Worm (Caenorhabditis elegans) whole organism, L3 larva: ENCODE measurements around the gene gpa-13.

Experiments
- ama-1 ChIP-seq: fragments of 150-350 bp; optimal IDR thresholded peaks from 2 replicates; lab custom pipeline; 2018
- fos-1 ChIP-seq: fragments of 150-350 bp; optimal IDR thresholded peaks from 2 replicates; lab custom pipeline; 2014; ENCODE audit warnings: missing biosample characterization, missing genetic modification characterization
- lin-39 ChIP-seq: fragments of 150-350 bp; optimal IDR thresholded peaks from 2 replicates; lab custom pipeline; 2018; ENCODE audit warnings: missing biosample characterization, missing genetic modification reagents, missing genetic modification characterization
- nhr-237 ChIP-seq: fragments of 150-350 bp; optimal IDR thresholded peaks from 2 replicates; lab custom pipeline; 2014; ENCODE audit warnings: missing biosample characterization, missing genetic modification characterization
- nhr-43 ChIP-seq: sonication (generic microtip); optimal IDR thresholded peaks from 2 replicates; lab custom pipeline; 2016; ENCODE audit warnings: mild to moderate bottlenecking, missing genetic modification characterization, missing compliant biosample characterization; ENCODE audit not compliant: poor library complexity, severe bottlenecking
- pha-4 ChIP-seq: fragments of 150-350 bp; optimal IDR thresholded peaks from 2 replicates; lab custom pipeline; 2014; ENCODE audit warnings: missing biosample characterization, missing genetic modification reagents, missing genetic modification characterization
- snpc-4 ChIP-seq: fragments of 150-350 bp; optimal IDR thresholded peaks from 2 replicates; lab custom pipeline; 2014; ENCODE audit warnings: missing biosample characterization, missing genetic modification characterization

DNA sequence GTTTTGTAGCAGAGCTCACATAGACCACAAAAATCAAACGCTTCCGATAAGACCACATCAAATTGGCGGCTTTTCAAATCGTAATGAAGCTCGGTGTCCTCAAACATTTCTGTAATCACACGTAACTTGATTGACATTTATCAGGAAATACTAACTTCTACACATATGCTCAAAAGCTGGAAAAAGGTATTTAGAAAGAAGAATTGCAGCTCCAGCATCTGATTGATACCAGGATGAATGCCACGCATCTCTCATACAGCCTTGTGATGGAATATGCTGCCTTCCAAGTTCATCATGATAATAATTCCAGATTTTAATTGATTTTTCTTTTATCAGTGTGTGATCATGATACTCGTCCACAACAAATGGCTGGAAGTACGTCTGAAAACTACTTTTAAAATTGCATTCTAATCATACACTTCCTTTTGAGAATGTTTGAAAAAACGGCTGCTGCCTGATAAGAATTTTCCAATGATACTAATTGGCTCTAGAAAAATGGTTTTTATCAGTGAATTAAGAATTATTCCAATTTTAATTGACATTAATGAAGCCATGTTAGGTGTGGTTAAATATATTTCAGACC, 42.3 kb upstream of the gpa-13 start:
- TF ChIP-seq ama-1 (lab: Kevin White, UChicago) (no peak), snpc-4 (tag; lab: Kevin White, UChicago) (no peak), fos-1 (tag; lab: Kevin White, UChicago) (no peak), nhr-43 (tag; lab: Kevin White, UChicago) (no peak), pha-4 (no peak), lin-39 (no peak), nhr-237 (tag; lab: Kevin White, UChicago) (no peak)
